Worm (Caenorhabditis elegans): ENCODE results near the gene E01B7.2.

E01B7.2 gene

DNA sequence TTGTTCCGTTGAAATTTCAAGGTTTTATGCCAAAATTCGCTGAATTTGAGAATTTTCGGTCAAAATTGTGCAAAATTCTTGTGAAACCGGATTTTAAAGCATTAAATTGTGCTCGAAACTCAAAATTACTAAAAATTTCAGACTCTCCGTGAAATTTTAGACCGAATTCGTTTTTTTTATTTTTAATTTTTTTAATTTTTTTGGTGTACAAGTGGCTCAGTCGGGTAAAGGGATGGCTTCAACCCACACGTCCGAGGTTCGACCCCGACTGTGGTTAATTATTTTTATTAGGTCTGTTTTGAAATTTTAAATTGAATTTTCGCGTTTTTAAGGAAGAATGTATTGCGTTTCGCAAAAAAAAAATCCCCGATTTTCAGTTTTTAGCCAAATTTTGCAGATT lies 17.4 kb downstream of the E01B7.2 start:
- TF ChIP-seq unc-62 (GFP tag; optimal IDR thresholded peaks at IDR 0.05), result no peak

DNA sequence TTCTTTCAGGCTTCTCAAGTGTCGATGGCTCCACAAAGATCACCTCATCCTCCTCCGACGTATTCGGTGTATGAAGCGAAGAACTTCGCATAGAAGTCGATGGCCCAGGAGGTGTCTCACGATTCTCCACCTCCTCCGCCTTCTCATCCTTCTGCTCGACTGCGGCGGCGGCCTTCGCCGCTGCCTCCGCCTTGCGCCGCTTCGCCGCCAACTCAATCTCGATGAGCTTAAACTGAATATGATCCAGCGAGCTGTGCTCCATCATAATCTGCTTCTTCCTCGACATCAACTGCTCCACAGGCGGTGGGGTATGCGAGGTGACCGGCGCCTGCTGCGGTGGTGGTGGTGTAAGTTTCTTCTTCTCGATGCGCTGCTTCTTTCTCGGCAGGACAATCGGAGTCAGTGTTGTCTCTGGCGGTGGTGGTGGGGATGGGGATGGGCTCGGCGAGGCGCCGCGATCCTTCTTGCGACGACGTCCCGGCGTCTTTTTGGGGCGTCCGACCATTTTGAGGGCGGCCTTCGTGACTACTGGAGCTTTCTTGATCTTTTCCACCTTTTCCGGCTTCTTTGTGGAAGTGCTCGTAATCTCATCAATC lies 22.4 kb downstream of the E01B7.2 start:
- no peak for TF ChIP-seq unc-62 (GFP tag; optimal IDR thresholded peaks at IDR 0.05)

- TF ChIP-seq unc-62 (GFP tag; optimal IDR thresholded peaks at IDR 0.05), result no peak
Observed at ce11 chrV:17944849-17945452, 23.4 kb downstream of the E01B7.2 start.

DNA sequence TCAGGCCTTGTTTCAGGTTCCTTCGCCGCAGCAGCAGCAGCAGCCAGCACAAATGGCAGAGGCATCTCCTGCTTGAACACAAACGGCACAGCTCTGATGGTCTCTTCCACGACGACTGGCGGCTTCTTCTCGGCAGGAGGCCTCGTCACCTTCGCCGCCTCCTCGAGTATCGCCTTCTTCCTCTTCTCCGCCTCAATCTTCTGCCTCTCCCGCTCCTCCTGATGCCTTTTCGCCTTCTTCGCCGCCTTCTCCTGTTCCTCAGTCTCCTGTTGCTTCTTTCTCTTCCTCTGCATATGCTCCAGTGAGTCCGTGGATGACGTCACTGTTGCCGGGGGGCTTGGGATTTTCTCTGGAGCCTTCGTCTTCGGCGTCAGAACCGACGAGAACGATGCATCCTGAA lies 23.9 kb downstream of the E01B7.2 start:
- TF ChIP-seq unc-62 (GFP tag; optimal IDR thresholded peaks at IDR 0.05), result no peak

DNA sequence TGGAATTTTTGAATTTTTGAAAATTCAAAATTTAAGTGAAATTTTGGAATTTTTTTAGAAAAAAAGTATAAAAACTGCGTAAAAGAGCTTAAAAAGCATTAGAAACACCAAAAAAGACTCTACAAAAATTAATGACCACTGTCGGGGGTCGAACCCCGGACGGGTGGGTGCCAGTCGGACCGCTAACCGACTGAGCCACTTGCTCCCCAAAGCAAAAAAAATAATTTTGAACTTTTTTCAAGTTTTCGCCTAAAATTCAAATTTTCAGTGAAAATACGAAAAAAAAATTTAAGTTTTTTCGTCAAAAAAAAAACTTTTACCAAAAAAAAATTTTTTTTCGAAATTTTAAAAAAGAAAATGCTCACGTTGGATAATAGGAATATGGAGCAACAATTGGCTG lies 25.7 kb downstream of the E01B7.2 start:
- no peak for TF ChIP-seq unc-62 (GFP tag; optimal IDR thresholded peaks at IDR 0.05)

DNA sequence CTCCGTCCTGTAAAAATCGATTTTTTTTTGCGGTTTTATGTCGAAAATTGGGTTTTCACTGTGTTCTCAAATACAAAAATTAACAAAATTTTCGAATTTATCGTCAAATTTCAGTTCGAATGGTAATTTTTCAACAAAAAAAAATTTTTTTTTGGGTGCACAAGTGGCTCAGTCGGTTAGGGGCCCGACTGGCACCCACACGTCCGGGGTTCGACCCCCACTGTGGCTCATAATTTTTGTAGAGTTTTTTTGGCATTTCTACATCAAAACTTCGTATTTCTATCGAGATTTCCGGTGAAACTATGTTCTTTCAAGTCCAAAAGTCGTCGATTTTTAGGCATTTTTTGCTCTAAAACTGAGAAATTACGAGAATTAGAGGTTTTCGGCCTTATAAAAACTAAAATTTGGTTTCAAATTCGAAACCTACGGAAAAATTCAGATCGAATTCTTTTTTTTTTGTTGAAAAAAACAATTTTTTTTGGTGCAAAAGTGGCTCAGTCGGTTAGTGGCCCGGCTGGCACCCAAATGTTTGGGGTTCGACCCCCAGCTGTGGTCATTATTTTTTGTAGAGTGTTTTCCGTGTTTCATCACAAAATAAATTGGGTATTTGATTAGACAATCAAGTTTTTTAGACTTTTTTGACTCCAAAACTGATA lies 26.6 kb downstream of the E01B7.2 start:
- no peak for TF ChIP-seq unc-62 (GFP tag; optimal IDR thresholded peaks at IDR 0.05)

DNA sequence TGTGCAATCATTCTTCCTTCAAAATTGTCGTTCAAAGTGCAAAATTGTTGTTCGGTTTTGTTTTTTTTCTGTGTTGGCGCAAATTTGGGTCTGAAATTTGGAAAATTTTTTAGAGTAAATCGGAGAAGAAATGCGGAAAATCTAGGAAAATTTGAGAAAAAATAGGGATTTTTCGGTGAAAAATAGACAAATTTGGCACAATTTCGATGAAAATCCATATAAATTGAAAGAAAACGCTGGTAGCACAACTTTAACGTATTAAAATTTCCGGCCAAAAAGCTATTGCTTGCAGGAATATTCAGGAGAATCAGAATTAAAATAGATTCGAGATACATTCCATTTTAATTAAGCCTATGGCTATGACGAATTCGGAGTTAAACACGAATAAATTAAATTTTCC lies 27.5 kb downstream of the E01B7.2 start, which contains the start of gene dpy-21:
TSS of gene dpy-21 (minus strand) at position 101 of the 400 bp plus-strand sequence.
- TF ChIP-seq unc-62 (GFP tag; optimal IDR thresholded peaks at IDR 0.05), result no peak

- no peak for TF ChIP-seq unc-62 (GFP tag; optimal IDR thresholded peaks at IDR 0.05)
Observed at ce11 chrV:17951172-17951999, 29.8 kb downstream of the E01B7.2 start, which contains the start of gene Y59A8B.24. Gene Y59A8B.24 (plus strand): TSS chrV:17951949.

DNA sequence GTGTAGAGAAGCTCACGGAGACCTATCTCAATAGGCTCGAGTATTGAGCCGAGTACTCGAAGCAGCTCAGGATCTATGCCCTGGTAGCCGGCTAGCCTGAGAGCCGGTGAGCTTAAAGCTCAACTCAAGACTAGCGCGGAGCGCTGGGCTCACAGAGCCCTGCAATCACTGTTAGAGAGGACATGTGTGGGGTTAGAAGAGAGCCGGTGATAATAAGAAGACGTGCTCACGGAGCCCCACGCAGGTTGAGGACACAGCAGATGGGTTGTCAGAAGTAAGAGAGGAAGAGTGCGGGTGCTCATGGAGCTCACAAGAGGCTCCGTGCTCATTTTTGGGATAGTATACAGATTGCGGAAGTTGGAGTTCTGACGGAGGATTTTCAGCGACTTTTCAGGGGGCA lies 30.7 kb downstream of the E01B7.2 start:
- TF ChIP-seq unc-62 (GFP tag; optimal IDR thresholded peaks at IDR 0.05), result no peak

ce11 chrV:17956109-17956508 lies 34.5 kb downstream of the E01B7.2 start:
- no peak for TF ChIP-seq unc-62 (GFP tag; optimal IDR thresholded peaks at IDR 0.05)

DNA sequence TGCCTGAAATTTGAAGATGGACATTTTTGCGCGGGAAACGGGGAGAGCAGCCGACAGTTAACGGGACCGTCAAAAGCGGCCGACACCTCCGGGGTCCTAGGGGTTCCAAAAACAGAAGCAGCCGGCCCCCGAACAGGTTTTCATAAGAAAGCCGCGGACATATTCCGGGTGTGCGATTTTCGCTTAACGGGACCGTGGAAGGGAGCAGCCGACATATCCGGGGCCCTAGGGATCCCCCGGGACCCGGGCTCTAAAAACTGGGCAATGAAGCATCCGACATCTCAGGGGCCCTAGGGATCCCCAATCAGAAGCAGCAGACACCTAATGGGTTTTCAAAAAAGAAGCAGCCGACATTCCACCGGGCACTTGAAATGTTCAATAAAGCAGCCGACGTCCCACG lies 40.9 kb downstream of the E01B7.2 start:
- no peak for TF ChIP-seq unc-62 (GFP tag; optimal IDR thresholded peaks at IDR 0.05)

DNA sequence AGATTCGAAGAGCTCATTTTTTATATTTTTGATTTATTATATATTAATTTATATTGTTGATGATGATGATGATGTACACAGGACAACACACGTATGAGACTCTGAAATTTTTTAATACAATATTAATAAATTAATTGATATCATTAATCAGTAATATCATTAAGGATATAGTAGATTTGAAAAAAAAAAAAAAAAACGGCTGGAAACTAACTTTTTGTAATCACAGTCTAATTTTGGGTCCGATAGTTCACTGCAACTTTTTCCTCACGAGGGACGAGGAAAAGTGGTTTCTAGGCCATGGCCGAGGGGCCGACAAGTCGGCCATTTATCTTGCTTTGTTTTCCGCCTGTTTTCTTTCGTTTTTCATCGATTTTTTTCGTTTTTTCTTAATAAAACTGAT lies 45.2 kb downstream of the E01B7.2 start, which contains the start of gene gck-3:
TSS of gene gck-3 (minus strand) at position 101 of the 400 bp plus-strand sequence.
- TF ChIP-seq unc-62 (GFP tag; optimal IDR thresholded peaks at IDR 0.05), result no peak
